Fruit fly (Drosophila melanogaster): Measurements from ENCODE around the gene csw.

- TF ChIP-seq Sin3A (optimal IDR thresholded peaks at IDR 0.05) (no peak), Myc (optimal IDR thresholded peaks at IDR 0.05) (no peak), insv (optimal IDR thresholded peaks at IDR 0.05) (no peak), psq (optimal IDR thresholded peaks at IDR 0.05) (no peak), h (optimal IDR thresholded peaks at IDR 0.05) (no peak), ttk (optimal IDR thresholded peaks at IDR 0.05) (no peak)
Measured at dm6 chrX:2048778-2049686, 45.0 kb upstream of the csw start.

All from Kc167 (cell line).